Worm (Caenorhabditis elegans) whole organism, L2 larva: ENCODE data around the gene T03G6.7.

Experiments
- C34F6.9 ChIP-seq: fragments of 150-350 bp; optimal IDR thresholded peaks from 2 replicates; lab custom pipeline; 2014; ENCODE audit warnings: missing biosample characterization, missing genetic modification characterization
- F13H6.1 ChIP-seq: sonication (generic microtip); optimal IDR thresholded peaks from 2 replicates; lab custom pipeline; 2016; ENCODE audit warnings: missing genetic modification characterization, missing compliant biosample characterization
- R02D3.7 ChIP-seq: fragments of 150-350 bp; optimal IDR thresholded peaks from 2 replicates; lab custom pipeline; 2014; ENCODE audit warnings: missing biosample characterization, missing genetic modification characterization
- ZK546.5 ChIP-seq: sonication (generic microtip); optimal IDR thresholded peaks from 2 replicates; lab custom pipeline; 2017; ENCODE audit warnings: missing biosample characterization, missing genetic modification characterization
- alr-1 ChIP-seq: fragments of 150-350 bp; optimal IDR thresholded peaks from 2 replicates; lab custom pipeline; 2014; ENCODE audit warnings: missing biosample characterization, missing genetic modification characterization
- aly-2 ChIP-seq: fragments of 150-350 bp; optimal IDR thresholded peaks from 2 replicates; lab custom pipeline; 2014; ENCODE audit warnings: missing biosample characterization, missing genetic modification characterization
- ama-1 ChIP-seq: fragments of 150-350 bp; optimal IDR thresholded peaks from 2 replicates; lab custom pipeline; 2018; ENCODE audit warnings: inconsistent platforms
- blmp-1 ChIP-seq: sonication (generic microtip); optimal IDR thresholded peaks from 2 replicates; lab custom pipeline; 2017; ENCODE audit warnings: missing genetic modification characterization, mild to moderate bottlenecking, missing compliant biosample characterization, antibody characterized with exemption, moderate library complexity; ENCODE audit not compliant: insufficient read depth
- ceh-16 ChIP-seq: fragments of 150-350 bp; optimal IDR thresholded peaks from 2 replicates; lab custom pipeline; 2014; ENCODE audit warnings: missing biosample characterization, missing genetic modification characterization
- ceh-82 ChIP-seq: fragments of 150-350 bp; optimal IDR thresholded peaks from 2 replicates; lab custom pipeline; 2014; ENCODE audit warnings: missing biosample characterization, missing genetic modification characterization
- crh-2 ChIP-seq: sonication (generic microtip); optimal IDR thresholded peaks from 2 replicates; lab custom pipeline; 2017; ENCODE audit warnings: missing biosample characterization, missing genetic modification characterization
- egl-27 ChIP-seq: sonication (generic microtip); optimal IDR thresholded peaks from 3 replicates; lab custom pipeline; 2017; ENCODE audit warnings: missing biosample characterization, missing genetic modification reagents, missing genetic modification characterization
- elt-1 ChIP-seq: fragments of 150-350 bp; optimal IDR thresholded peaks from 2 replicates; lab custom pipeline; 2014; ENCODE audit warnings: missing biosample characterization, missing genetic modification characterization
- elt-3 ChIP-seq: sonication (generic microtip); optimal IDR thresholded peaks from 2 replicates; lab custom pipeline; 2017; ENCODE audit warnings: missing biosample characterization, missing genetic modification characterization
- lin-11 ChIP-seq: fragments of 150-350 bp; sonication (generic microtip); optimal IDR thresholded peaks from 2 replicates; lab custom pipeline; 2014; ENCODE audit warnings: missing biosample characterization, missing genetic modification characterization, inconsistent platforms, mixed read lengths
- lin-13 ChIP-seq: fragments of 150-350 bp; optimal IDR thresholded peaks from 2 replicates; lab custom pipeline; 2014; ENCODE audit warnings: missing biosample characterization, missing genetic modification reagents, missing genetic modification characterization
- lin-39 ChIP-seq: fragments of 150-350 bp; optimal IDR thresholded peaks from 2 replicates; lab custom pipeline; 2014; ENCODE audit warnings: missing biosample characterization, missing genetic modification reagents, missing genetic modification characterization
- lsy-2 ChIP-seq, 2 experiments: fragments of 150-350 bp in 1 of 2; sonication (generic microtip) in 1 of 2; optimal IDR thresholded peaks; 2 replicates each; lab custom pipeline; 2014 to 2017; ENCODE audit warnings: missing biosample characterization in 2 of 2, missing genetic modification characterization in 2 of 2
- mab-5 ChIP-seq: fragments of 150-350 bp; optimal IDR thresholded peaks from 2 replicates; lab custom pipeline; 2014; ENCODE audit warnings: missing biosample characterization, missing genetic modification characterization
- mdl-1 ChIP-seq, 2 experiments: fragments of 150-350 bp in 1 of 2; sonication (generic microtip) in 1 of 2; optimal IDR thresholded peaks; 2 replicates each; lab custom pipeline; 2017; ENCODE audit warnings: missing biosample characterization in 2 of 2, missing genetic modification characterization in 2 of 2
- nhr-10 ChIP-seq: sonication (generic microtip); optimal IDR thresholded peaks from 2 replicates; lab custom pipeline; 2017; ENCODE audit warnings: missing biosample characterization, missing genetic modification characterization
- nhr-11 ChIP-seq: fragments of 150-350 bp; optimal IDR thresholded peaks from 2 replicates; lab custom pipeline; 2014; ENCODE audit warnings: missing biosample characterization, missing genetic modification characterization
- nhr-12 ChIP-seq: fragments of 150-350 bp; optimal IDR thresholded peaks from 2 replicates; lab custom pipeline; 2014; ENCODE audit warnings: missing biosample characterization, missing genetic modification characterization
- nhr-129 ChIP-seq: fragments of 150-350 bp; optimal IDR thresholded peaks from 2 replicates; lab custom pipeline; 2014; ENCODE audit warnings: missing biosample characterization, missing genetic modification characterization
- nhr-23 ChIP-seq: fragments of 150-350 bp; optimal IDR thresholded peaks from 2 replicates; lab custom pipeline; 2014; ENCODE audit warnings: missing biosample characterization, missing genetic modification reagents, missing genetic modification characterization
- nhr-237 ChIP-seq: fragments of 150-350 bp; optimal IDR thresholded peaks from 2 replicates; lab custom pipeline; 2014; ENCODE audit warnings: missing biosample characterization, missing genetic modification characterization
- nhr-25 ChIP-seq: fragments of 150-350 bp; sonication (generic microtip); optimal IDR thresholded peaks from 3 replicates; lab custom pipeline; 2014; ENCODE audit warnings: missing biosample characterization, missing genetic modification characterization
- nhr-77 ChIP-seq: fragments of 150-350 bp; optimal IDR thresholded peaks from 2 replicates; lab custom pipeline; 2014; ENCODE audit warnings: missing biosample characterization, missing genetic modification characterization
- peb-1 ChIP-seq: fragments of 150-350 bp; optimal IDR thresholded peaks from 2 replicates; lab custom pipeline; 2014; ENCODE audit warnings: missing biosample characterization, missing genetic modification characterization
- sem-4 ChIP-seq: fragments of 150-350 bp; optimal IDR thresholded peaks from 2 replicates; lab custom pipeline; 2014; ENCODE audit warnings: missing biosample characterization, missing genetic modification reagents, missing genetic modification characterization
- sma-3 ChIP-seq: sonication (generic microtip); optimal IDR thresholded peaks from 2 replicates; lab custom pipeline; 2016; ENCODE audit warnings: missing genetic modification reagents, missing genetic modification characterization, missing compliant biosample characterization
- unc-55 ChIP-seq: fragments of 150-350 bp; sonication (generic microtip); optimal IDR thresholded peaks from 3 replicates; lab custom pipeline; 2014; ENCODE audit warnings: missing biosample characterization, missing genetic modification reagents, missing genetic modification characterization
- zag-1 ChIP-seq: fragments of 150-350 bp; optimal IDR thresholded peaks from 2 replicates; lab custom pipeline; 2014; ENCODE audit warnings: missing biosample characterization, missing genetic modification characterization
- ztf-1 ChIP-seq: fragments of 200-800 bp; sonication (Bioruptor generic); conservative IDR thresholded peaks from 2 replicates; pipeline ENCODE4 v1.3.6; 2022; ENCODE audit warnings: missing genetic modification characterization, missing compliant biosample characterization
- ztf-11 ChIP-seq: sonication (generic microtip); optimal IDR thresholded peaks from 2 replicates; lab custom pipeline; 2017; ENCODE audit warnings: missing biosample characterization, missing genetic modification characterization
- ztf-4 ChIP-seq: fragments of 150-350 bp; optimal IDR thresholded peaks from 2 replicates; lab custom pipeline; 2014; ENCODE audit warnings: missing biosample characterization, missing genetic modification characterization

T03G6.7 gene

ce11 chrX:2553433-2553860, 40.4 kb upstream of the T03G6.7 start (continued):
- TF ChIP-seq blmp-1 (tag; lab: Kevin White, UChicago) (peak; percentile 57), nhr-10 (tag; lab: Kevin White, UChicago) (no peak), peb-1 (no peak), ztf-1 (GFP tag; lab: Robert Waterston, UW) (no peak), unc-55 (GFP tag; lab: Kevin White, UChicago) (peak; percentile 80), nhr-23 (tag; lab: Kevin White, UChicago) (no peak), aly-2 (tag; lab: Kevin White, UChicago) (no peak), nhr-77 (tag; lab: Kevin White, UChicago) (no peak), ceh-16 (tag; lab: Kevin White, UChicago) (no peak), sma-3 (GFP tag; lab: Kevin White, UChicago) (peak; percentile 55), lin-39 (tag; lab: Kevin White, UChicago) (no peak), C34F6.9 (peak; percentile 63), nhr-129 (tag; lab: Kevin White, UChicago) (peak; percentile 56), ceh-82 (tag; lab: Kevin White, UChicago) (no peak), zag-1 (no peak), mdl-1 (tag; optimal IDR thresholded peaks at IDR 0.05; lab: Kevin White, UChicago) (peak in 1 of 2 experiments; percentile 50), lin-11 (tag; lab: Kevin White, UChicago) (no peak), nhr-12 (tag; lab: Kevin White, UChicago) (no peak), egl-27 (peak; percentile 70), ZK546.5 (tag; lab: Kevin White, UChicago) (no peak), nhr-25 (tag; lab: Kevin White, UChicago) (peak; percentile 64), elt-3 (tag; lab: Kevin White, UChicago) (no peak), ztf-4 (tag; lab: Kevin White, UChicago) (peak; percentile 13), nhr-237 (no peak), alr-1 (tag; lab: Kevin White, UChicago) (no peak)

- TF ChIP-seq nhr-77 (tag; lab: Kevin White, UChicago), result no peak
- peak in 1 of 2 experiments; percentile 74 for TF ChIP-seq lsy-2 (tag; optimal IDR thresholded peaks at IDR 0.05; lab: Kevin White, UChicago)
- peak; percentile 48 for TF ChIP-seq lin-13 (GFP tag; lab: Kevin White, UChicago)
- no peak for TF ChIP-seq ceh-16 (tag; lab: Kevin White, UChicago)
- peak; percentile 53 for TF ChIP-seq sem-4 (tag; lab: Kevin White, UChicago)
- TF ChIP-seq egl-27, result peak; percentile 51
- TF ChIP-seq lin-39 (tag; lab: Kevin White, UChicago), result no peak
- no peak for TF ChIP-seq elt-3 (tag; lab: Kevin White, UChicago)
- no peak for TF ChIP-seq nhr-12 (tag; lab: Kevin White, UChicago)
- TF ChIP-seq crh-2 (tag; lab: Kevin White, UChicago), result peak; percentile 20
- peak; percentile 37 for TF ChIP-seq nhr-25 (tag; lab: Kevin White, UChicago)
- TF ChIP-seq F13H6.1, result peak; percentile 30
These were observed 34.4 kb upstream of the T03G6.7 start for ce11 chrX:2559399-2559798.

DNA sequence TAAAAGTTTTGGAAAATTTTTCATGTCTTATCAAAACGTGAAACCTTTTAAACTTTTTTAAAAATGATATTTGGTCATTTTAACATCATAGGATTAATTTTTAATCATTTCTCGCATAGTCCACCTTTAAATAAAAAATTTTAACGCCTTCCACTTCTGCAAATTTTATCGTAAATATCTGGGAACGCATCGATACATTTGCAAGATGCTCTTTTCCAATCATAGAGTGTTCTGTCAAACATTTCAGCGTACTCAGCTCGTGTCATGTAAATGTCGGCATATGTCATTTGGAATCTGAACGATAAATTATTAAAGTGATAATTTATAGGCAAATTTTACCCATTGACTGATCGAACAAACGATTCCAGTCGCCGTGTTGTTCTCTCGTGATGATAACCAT, 33.9 kb upstream of the T03G6.7 start, which contains the start of gene F52H2.5:
F52H2.5 (minus strand) TSS at position 101 of the 400 bp plus-strand sequence.
- TF ChIP-seq R02D3.7, result no peak
- no peak for TF ChIP-seq ztf-4 (tag; lab: Kevin White, UChicago)
- no peak for TF ChIP-seq elt-1 (tag; lab: Kevin White, UChicago)
- TF ChIP-seq lsy-2 (tag; optimal IDR thresholded peaks at IDR 0.05; lab: Kevin White, UChicago), result no peak
- TF ChIP-seq nhr-11 (tag; lab: Kevin White, UChicago), result no peak

DNA sequence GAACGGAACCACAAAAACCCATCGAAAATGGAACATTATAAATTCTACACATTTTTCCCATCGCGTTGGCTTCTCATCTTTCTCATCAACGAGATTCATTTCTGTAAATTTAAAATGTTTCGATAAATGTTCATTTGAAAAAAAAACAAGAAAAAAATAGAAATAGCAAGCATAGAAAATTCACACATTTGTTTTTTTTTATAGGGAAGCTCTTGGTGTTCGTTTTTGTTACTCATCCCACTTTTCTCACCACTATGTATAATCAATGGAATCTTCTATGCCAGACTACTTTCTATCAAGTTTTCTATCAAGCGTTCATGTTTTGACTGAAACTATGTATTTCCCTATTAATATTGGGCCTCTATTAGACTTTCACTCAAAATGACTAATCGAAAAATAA, 29.8 kb upstream of the T03G6.7 start, which contains the start of gene dhcr-24:
dhcr-24 (minus strand) TSS at position 101 of the 400 bp plus-strand sequence.
- TF ChIP-seq ztf-1 (GFP tag; lab: Robert Waterston, UW), result no peak
- no peak for TF ChIP-seq ama-1 (lab: Kevin White, UChicago)
- no peak for TF ChIP-seq aly-2 (tag; lab: Kevin White, UChicago)
- no peak for TF ChIP-seq lin-39 (tag; lab: Kevin White, UChicago)
- no peak for TF ChIP-seq nhr-23 (tag; lab: Kevin White, UChicago)
- no peak for TF ChIP-seq nhr-25 (tag; lab: Kevin White, UChicago)
- no peak for TF ChIP-seq ztf-11 (tag; lab: Kevin White, UChicago)
- no peak for TF ChIP-seq ceh-16 (tag; lab: Kevin White, UChicago)
- TF ChIP-seq sma-3 (GFP tag; lab: Kevin White, UChicago), result no peak
- TF ChIP-seq zag-1, result no peak
- no peak for TF ChIP-seq crh-2 (tag; lab: Kevin White, UChicago)
- TF ChIP-seq R02D3.7, result no peak
- TF ChIP-seq ceh-82 (tag; lab: Kevin White, UChicago), result no peak
- no peak for TF ChIP-seq sem-4 (tag; lab: Kevin White, UChicago)
- no peak for TF ChIP-seq nhr-129 (tag; lab: Kevin White, UChicago)
- no peak for TF ChIP-seq C34F6.9
- TF ChIP-seq lin-11 (tag; lab: Kevin White, UChicago), result no peak
- no peak for TF ChIP-seq mab-5
